Worm (Caenorhabditis elegans) whole organism, late embryonic: ENCODE measurements around the gene Y56A3A.7.

ENCODE experiments used
- C38D4.7 ChIP-seq: fragments of 200-800 bp; sonication (Bioruptor generic); optimal IDR thresholded peaks from 2 replicates; lab custom pipeline; 2018; ENCODE audit warnings: mild to moderate bottlenecking, missing genetic modification characterization, moderate library complexity, missing compliant biosample characterization
- F13H6.1 ChIP-seq: sonication (generic microtip); optimal IDR thresholded peaks from 2 replicates; lab custom pipeline; 2016; ENCODE audit warnings: missing genetic modification characterization, missing compliant biosample characterization
- K02D7.2 ChIP-seq: sonication (generic microtip); optimal IDR thresholded peaks from 2 replicates; lab custom pipeline; 2017; ENCODE audit warnings: mild to moderate bottlenecking, missing genetic modification characterization, missing compliant biosample characterization
- K09A11.1 ChIP-seq: sonication (generic microtip); optimal IDR thresholded peaks from 2 replicates; lab custom pipeline; 2017; ENCODE audit warnings: antibody characterized with exemption, mild to moderate bottlenecking, missing genetic modification characterization, missing compliant biosample characterization; ENCODE audit not compliant: insufficient read depth
- T23F11.4 ChIP-seq: fragments of 200-800 bp; sonication (Bioruptor generic); optimal IDR thresholded peaks from 2 replicates; lab custom pipeline; 2018; ENCODE audit warnings: mild to moderate bottlenecking, missing genetic modification characterization, missing compliant biosample characterization
- Y22D7AL.16 ChIP-seq: sonication (generic microtip); optimal IDR thresholded peaks from 2 replicates; lab custom pipeline; 2016; ENCODE audit warnings: missing genetic modification characterization, missing compliant biosample characterization
- ahr-1 ChIP-seq: sonication (generic microtip); optimal IDR thresholded peaks from 2 replicates; lab custom pipeline; 2016; ENCODE audit warnings: missing genetic modification characterization, missing compliant biosample characterization
- ceh-14 ChIP-seq: sonication (generic microtip); optimal IDR thresholded peaks from 2 replicates; lab custom pipeline; 2016; ENCODE audit warnings: missing genotype, missing genetic modification characterization, missing compliant biosample characterization
- ceh-18 ChIP-seq: sonication (generic microtip); optimal IDR thresholded peaks from 2 replicates; lab custom pipeline; 2016; ENCODE audit warnings: missing genetic modification characterization, missing compliant biosample characterization
- ceh-19 ChIP-seq: fragments of 200-800 bp; sonication (Bioruptor generic); optimal IDR thresholded peaks from 2 replicates; lab custom pipeline; 2018; ENCODE audit warnings: mild to moderate bottlenecking, missing genetic modification characterization, missing compliant biosample characterization
- ceh-2 ChIP-seq: sonication (generic microtip); optimal IDR thresholded peaks from 2 replicates; lab custom pipeline; 2016; ENCODE audit warnings: missing genotype, missing genetic modification characterization, missing compliant biosample characterization
- ceh-22 ChIP-seq: sonication (generic microtip); optimal IDR thresholded peaks from 2 replicates; lab custom pipeline; 2017; ENCODE audit warnings: missing biosample characterization, missing genetic modification characterization
- ceh-24 ChIP-seq: sonication (generic microtip); optimal IDR thresholded peaks from 2 replicates; lab custom pipeline; 2016; ENCODE audit warnings: mild to moderate bottlenecking, missing genetic modification characterization, missing compliant biosample characterization
- ceh-31 ChIP-seq: sonication (generic microtip); optimal IDR thresholded peaks from 2 replicates; lab custom pipeline; 2016; ENCODE audit warnings: missing genetic modification characterization, missing compliant biosample characterization
- ceh-48 ChIP-seq: sonication (generic microtip); optimal IDR thresholded peaks from 2 replicates; lab custom pipeline; 2016; ENCODE audit warnings: missing genetic modification characterization, inconsistent platforms, missing compliant biosample characterization
- dve-1 ChIP-seq: sonication (generic microtip); optimal IDR thresholded peaks from 2 replicates; lab custom pipeline; 2017; ENCODE audit warnings: antibody characterized with exemption, mild to moderate bottlenecking, missing genetic modification characterization, missing compliant biosample characterization
- elt-2 ChIP-seq: sonication (generic microtip); optimal IDR thresholded peaks from 2 replicates; lab custom pipeline; 2016; ENCODE audit warnings: missing genetic modification reagents, missing genetic modification characterization, missing compliant biosample characterization
- elt-4 ChIP-seq: sonication (generic microtip); optimal IDR thresholded peaks from 2 replicates; lab custom pipeline; 2016; ENCODE audit warnings: missing genetic modification characterization, missing compliant biosample characterization
- fax-1 ChIP-seq: sonication (generic microtip); optimal IDR thresholded peaks from 2 replicates; lab custom pipeline; 2016; ENCODE audit warnings: missing genotype, missing genetic modification characterization, missing compliant biosample characterization
- fkh-10 ChIP-seq: fragments of 150-350 bp; optimal IDR thresholded peaks from 2 replicates; lab custom pipeline; 2014; ENCODE audit warnings: missing biosample characterization, missing genetic modification reagents, missing genetic modification characterization
- fkh-6 ChIP-seq: sonication (generic microtip); optimal IDR thresholded peaks from 2 replicates; lab custom pipeline; 2016; ENCODE audit warnings: missing genetic modification characterization, missing compliant biosample characterization
- gmeb-2 ChIP-seq: sonication (generic microtip); optimal IDR thresholded peaks from 2 replicates; lab custom pipeline; 2016; ENCODE audit warnings: missing genetic modification characterization, inconsistent platforms, missing compliant biosample characterization
- hlh-15 ChIP-seq: sonication (generic microtip); optimal IDR thresholded peaks from 2 replicates; lab custom pipeline; 2016; ENCODE audit warnings: missing genetic modification characterization, missing compliant biosample characterization
- hlh-30 ChIP-seq: sonication (generic microtip); optimal IDR thresholded peaks from 2 replicates; lab custom pipeline; 2017; ENCODE audit warnings: antibody characterized with exemption, missing genetic modification characterization, missing compliant biosample characterization; ENCODE audit not compliant: insufficient read depth
- lim-6 ChIP-seq: sonication (generic microtip); optimal IDR thresholded peaks from 2 replicates; lab custom pipeline; 2016; ENCODE audit warnings: missing genetic modification characterization, missing compliant biosample characterization
- mec-3 ChIP-seq: sonication (generic microtip); optimal IDR thresholded peaks from 2 replicates; lab custom pipeline; 2016; ENCODE audit warnings: borderline replicate concordance, missing genetic modification characterization, missing compliant biosample characterization
- nfya-1 ChIP-seq: sonication (generic microtip); optimal IDR thresholded peaks from 2 replicates; lab custom pipeline; 2017; ENCODE audit warnings: missing genetic modification characterization, mild to moderate bottlenecking, missing compliant biosample characterization, antibody characterized with exemption, moderate library complexity
- nhr-11 ChIP-seq: fragments of 150-350 bp; optimal IDR thresholded peaks from 2 replicates; lab custom pipeline; 2014; ENCODE audit warnings: missing biosample characterization, missing genetic modification characterization
- npax-4 ChIP-seq: sonication (generic microtip); optimal IDR thresholded peaks from 2 replicates; lab custom pipeline; 2016; ENCODE audit warnings: missing genetic modification characterization, missing compliant biosample characterization
- odd-2 ChIP-seq: sonication (generic microtip); optimal IDR thresholded peaks from 2 replicates; lab custom pipeline; 2017; ENCODE audit warnings: antibody characterized with exemption, mild to moderate bottlenecking, missing genetic modification characterization, missing compliant biosample characterization
- pat-9 ChIP-seq: fragments of 200-800 bp; sonication (Bioruptor generic); optimal IDR thresholded peaks from 2 replicates; lab custom pipeline; 2018; ENCODE audit warnings: mild to moderate bottlenecking, missing genetic modification characterization, moderate library complexity, missing compliant biosample characterization
- pha-4 ChIP-seq: fragments of 150-350 bp; optimal IDR thresholded peaks from 2 replicates; lab custom pipeline; 2018; ENCODE audit warnings: missing biosample characterization, missing genetic modification reagents, missing genetic modification characterization
- sox-2 ChIP-seq: fragments of 200-800 bp; sonication (Bioruptor generic); IDR thresholded peaks from 2 replicates; pipeline ENCODE4 v1.3.6; 2022; ENCODE audit warnings: missing genetic modification reagents, missing genetic modification characterization, missing compliant biosample characterization
- sox-4 ChIP-seq: sonication (generic microtip); optimal IDR thresholded peaks from 2 replicates; lab custom pipeline; 2017; ENCODE audit warnings: mild to moderate bottlenecking, missing genetic modification characterization, inconsistent platforms, missing compliant biosample characterization
- tbx-2 ChIP-seq: sonication (generic microtip); optimal IDR thresholded peaks from 2 replicates; lab custom pipeline; 2016; ENCODE audit warnings: missing genetic modification characterization, missing compliant biosample characterization
- tbx-7 ChIP-seq: sonication (generic microtip); optimal IDR thresholded peaks from 2 replicates; lab custom pipeline; 2016; ENCODE audit warnings: missing genotype, missing genetic modification characterization, missing compliant biosample characterization
- unc-3 ChIP-seq, 2 experiments: fragments of 200-800 bp in 1 of 2; sonication (Bioruptor generic) in 1 of 2; sonication (generic microtip) in 1 of 2; conservative IDR thresholded peaks in 1 of 2; optimal IDR thresholded peaks in 1 of 2; 2 replicates each; pipeline versions ENCODE4 v1.3.6 to Lab custom; 2016 to 2022; ENCODE audit warnings: missing compliant biosample characterization in 2 of 2, missing genetic modification characterization in 2 of 2, missing genetic modification reagents in 1 of 2
- unc-42 ChIP-seq: sonication (generic microtip); optimal IDR thresholded peaks from 2 replicates; lab custom pipeline; 2016; ENCODE audit warnings: missing genotype, missing genetic modification characterization, missing compliant biosample characterization
- unc-55 ChIP-seq: sonication (generic microtip); optimal IDR thresholded peaks from 2 replicates; lab custom pipeline; 2017; ENCODE audit warnings: missing biosample characterization, missing genetic modification reagents, missing genetic modification characterization
- ztf-16 ChIP-seq: sonication (generic microtip); optimal IDR thresholded peaks from 2 replicates; lab custom pipeline; 2017; ENCODE audit warnings: missing genetic modification characterization, missing compliant biosample characterization

Gene Y56A3A.7

ce11 chrIII:11935948-11936280 is 10.9 kb downstream of the Y56A3A.7 start (continued):
- TF ChIP-seq tbx-2 (tag; lab: Kevin White, UChicago), result no peak
- peak; percentile 36 for TF ChIP-seq mec-3
- TF ChIP-seq Y22D7AL.16 (tag; lab: Kevin White, UChicago), result no peak
- no peak for TF ChIP-seq nhr-11 (tag; lab: Kevin White, UChicago)
- TF ChIP-seq ahr-1 (tag; lab: Kevin White, UChicago), result no peak
- no peak for TF ChIP-seq pha-4 (tag; lab: Kevin White, UChicago)
- no peak for TF ChIP-seq lim-6
- TF ChIP-seq ztf-16, result no peak
- TF ChIP-seq unc-3 (GFP tag; conservative IDR thresholded peaks at IDR 0.05; lab: Robert Waterston, UW), result no peak
- no peak for TF ChIP-seq unc-3 (tag; optimal IDR thresholded peaks at IDR 0.05; lab: Kevin White, UChicago)
- no peak for TF ChIP-seq ceh-24
- TF ChIP-seq odd-2 (tag; lab: Kevin White, UChicago), result no peak
- TF ChIP-seq ceh-18 (tag; lab: Kevin White, UChicago), result no peak
- no peak for TF ChIP-seq sox-2 (GFP tag; lab: Robert Waterston, UW)
- no peak for TF ChIP-seq K09A11.1 (tag; lab: Kevin White, UChicago)
- no peak for TF ChIP-seq F13H6.1 (tag; lab: Kevin White, UChicago)
- no peak for TF ChIP-seq ceh-19 (GFP tag; lab: Kevin White, UChicago)
- TF ChIP-seq ceh-48, result no peak
- TF ChIP-seq elt-2 (tag; lab: Kevin White, UChicago), result no peak
- no peak for TF ChIP-seq fax-1 (tag; lab: Kevin White, UChicago)
- no peak for TF ChIP-seq dve-1
- TF ChIP-seq, all 69 proteins: peak for 9

ce11 chrIII:11935032-11935947 is 11.5 kb downstream of the Y56A3A.7 start:
- peak; percentile 78 for TF ChIP-seq ceh-14 (tag; lab: Kevin White, UChicago)
- peak; percentile 57 for TF ChIP-seq unc-42
- TF ChIP-seq npax-4, result no peak
- no peak for TF ChIP-seq elt-4 (tag; lab: Kevin White, UChicago)
- TF ChIP-seq sox-4 (tag; lab: Kevin White, UChicago), result peak; percentile 12
- no peak for TF ChIP-seq F13H6.1 (tag; lab: Kevin White, UChicago)
- TF ChIP-seq ceh-22 (tag; lab: Kevin White, UChicago), result no peak
- TF ChIP-seq ztf-16, result no peak
- no peak for TF ChIP-seq T23F11.4 (GFP tag; lab: Kevin White, UChicago)
- no peak for TF ChIP-seq tbx-7 (tag; lab: Kevin White, UChicago)
- peak; percentile 43 for TF ChIP-seq ceh-18 (tag; lab: Kevin White, UChicago)
- TF ChIP-seq pat-9 (tag; lab: Kevin White, UChicago), result no peak
- TF ChIP-seq fkh-10 (GFP tag; lab: Kevin White, UChicago), result no peak
- TF ChIP-seq nfya-1 (tag; lab: Kevin White, UChicago), result peak; percentile 99
- no peak for TF ChIP-seq unc-3 (GFP tag; conservative IDR thresholded peaks at IDR 0.05; lab: Robert Waterston, UW)
- no peak for TF ChIP-seq unc-3 (tag; optimal IDR thresholded peaks at IDR 0.05; lab: Kevin White, UChicago)
- peak; percentile 93 for TF ChIP-seq unc-55 (GFP tag; lab: Kevin White, UChicago)
- no peak for TF ChIP-seq ceh-48
- no peak for TF ChIP-seq sox-2 (GFP tag; lab: Robert Waterston, UW)
- no peak for TF ChIP-seq ceh-31 (tag; lab: Kevin White, UChicago)
- TF ChIP-seq C38D4.7, result no peak
- peak; percentile 31 for TF ChIP-seq K02D7.2 (tag; lab: Kevin White, UChicago)
- peak; percentile 3 for TF ChIP-seq elt-2 (tag; lab: Kevin White, UChicago)

DNA sequence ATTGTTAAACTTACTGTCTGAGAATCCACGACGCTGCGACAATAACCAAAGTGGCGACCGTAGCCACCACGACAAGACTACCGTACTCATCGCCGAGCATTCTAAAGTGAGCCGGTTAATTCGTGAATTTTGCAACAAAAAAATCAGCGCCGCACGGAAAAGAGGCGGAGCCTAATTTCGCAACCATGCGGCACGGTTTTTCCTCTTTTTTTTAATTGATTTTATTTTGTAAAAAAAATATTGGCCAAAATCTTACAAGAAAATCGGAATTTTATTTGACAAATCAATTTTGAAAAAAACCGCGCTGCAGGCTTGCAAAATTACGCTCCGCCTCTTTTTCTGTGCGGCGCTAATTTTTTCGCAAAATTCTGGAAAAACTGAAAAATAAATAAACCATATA is 13.3 kb downstream of the Y56A3A.7 start, which contains the start of gene dolk-1:
Gene dolk-1, minus strand, starts transcription at position 101 of the 400 bp plus-strand sequence.
- TF ChIP-seq ceh-31 (tag; lab: Kevin White, UChicago) (no peak), ahr-1 (tag; lab: Kevin White, UChicago) (no peak), ceh-14 (tag; lab: Kevin White, UChicago) (no peak), ceh-2 (no peak), hlh-30 (tag; lab: Kevin White, UChicago) (no peak), gmeb-2 (no peak), hlh-15 (tag; lab: Kevin White, UChicago) (no peak), fkh-6 (no peak)
- TF ChIP-seq, all 69 proteins: peak for 0
